Fruit fly (Drosophila melanogaster): Measurements from ENCODE around the gene CG32371.

Gene CG32371

dm6 chr3L:7732141-7732748, 35.9 kb downstream of the CG32371 start, which contains the start of gene CG8492:
TSS of gene CG8492 (minus strand) at chr3L:7732191.
- TF ChIP-seq kay (GFP tag; ENCODE audit: borderline replicate concordance) (no peak), Clk (GFP tag; optimal IDR thresholded peaks at IDR 0.05) (no peak), tj (GFP tag; optimal IDR thresholded peaks at IDR 0.05) (no peak), Hr96 (GFP tag; optimal IDR thresholded peaks at IDR 0.05) (no peak)

- TF ChIP-seq cic (GFP tag; optimal IDR thresholded peaks at IDR 0.05) (no peak), Crg-1 (GFP tag; optimal IDR thresholded peaks at IDR 0.05) (no peak), Mnt (GFP tag; optimal IDR thresholded peaks at IDR 0.05) (no peak), CG12768 (GFP tag; optimal IDR thresholded peaks at IDR 0.05) (no peak), cnc (optimal IDR thresholded peaks at IDR 0.05) (no peak), toe (GFP tag; optimal IDR thresholded peaks at IDR 0.05) (no peak), CG7045 (GFP tag; optimal IDR thresholded peaks at IDR 0.05) (no peak), tj (GFP tag; optimal IDR thresholded peaks at IDR 0.05) (no peak), Hr96 (GFP tag; optimal IDR thresholded peaks at IDR 0.05) (no peak), CG14711 (tag; optimal IDR thresholded peaks at IDR 0.05) (no peak), CG1620 (GFP tag; optimal IDR thresholded peaks at IDR 0.05) (no peak), CG11617 (GFP tag; optimal IDR thresholded peaks at IDR 0.05) (no peak), bab1 (GFP tag; optimal IDR thresholded peaks at IDR 0.05) (no peak), CG33017 (tag; optimal IDR thresholded peaks at IDR 0.05) (no peak), kay (GFP tag; ENCODE audit: borderline replicate concordance) (no peak), ovo (GFP tag; optimal IDR thresholded peaks at IDR 0.05) (no peak), pad (GFP tag; optimal IDR thresholded peaks at IDR 0.05) (no peak), Clk (GFP tag; optimal IDR thresholded peaks at IDR 0.05) (no peak), CG5204 (GFP tag; optimal IDR thresholded peaks at IDR 0.05) (no peak), CG7101 (tag; optimal IDR thresholded peaks at IDR 0.05) (no peak)
Measured at dm6 chr3L:7726690-7727089, 41.5 kb downstream of the CG32371 start.

- TF ChIP-seq bab1 (GFP tag; optimal IDR thresholded peaks at IDR 0.05): peak; percentile 25
- TF ChIP-seq Crg-1 (GFP tag; optimal IDR thresholded peaks at IDR 0.05): no peak
Measured at dm6 chr3L:7726285-7726684, 41.9 kb downstream of the CG32371 start, which contains the start of gene CG7457. TSS of gene CG7457 (minus strand) at chr3L:7726473.

dm6 chr3L:7721527-7721926, 46.6 kb downstream of the CG32371 start:
- peak; percentile 70 for TF ChIP-seq cic (GFP tag; optimal IDR thresholded peaks at IDR 0.05)
- TF ChIP-seq CG11617 (GFP tag; optimal IDR thresholded peaks at IDR 0.05): no peak
- peak; percentile 23 for TF ChIP-seq CG12768 (GFP tag; optimal IDR thresholded peaks at IDR 0.05)
- TF ChIP-seq CG1620 (GFP tag; optimal IDR thresholded peaks at IDR 0.05): no peak
- TF ChIP-seq CG7045 (GFP tag; optimal IDR thresholded peaks at IDR 0.05): no peak
- peak; percentile 4 for TF ChIP-seq CG5204 (GFP tag; optimal IDR thresholded peaks at IDR 0.05)
- TF ChIP-seq bab1 (GFP tag; optimal IDR thresholded peaks at IDR 0.05): no peak
- no peak for TF ChIP-seq pad (GFP tag; optimal IDR thresholded peaks at IDR 0.05)
- TF ChIP-seq tj (GFP tag; optimal IDR thresholded peaks at IDR 0.05): no peak
- TF ChIP-seq CG33017 (tag; optimal IDR thresholded peaks at IDR 0.05): peak; percentile 38
- peak; percentile 14 for TF ChIP-seq CG7101 (tag; optimal IDR thresholded peaks at IDR 0.05)
- peak; percentile 84 for TF ChIP-seq kay (GFP tag; ENCODE audit: borderline replicate concordance)
- TF ChIP-seq Hr96 (GFP tag; optimal IDR thresholded peaks at IDR 0.05): no peak
- TF ChIP-seq cnc (optimal IDR thresholded peaks at IDR 0.05): no peak
- peak; percentile 8 for TF ChIP-seq Clk (GFP tag; optimal IDR thresholded peaks at IDR 0.05)
- no peak for TF ChIP-seq CG14711 (tag; optimal IDR thresholded peaks at IDR 0.05)
- TF ChIP-seq toe (GFP tag; optimal IDR thresholded peaks at IDR 0.05): no peak
- TF ChIP-seq Crg-1 (GFP tag; optimal IDR thresholded peaks at IDR 0.05): no peak
- TF ChIP-seq Mnt (GFP tag; optimal IDR thresholded peaks at IDR 0.05): no peak
- no peak for TF ChIP-seq ovo (GFP tag; optimal IDR thresholded peaks at IDR 0.05)

dm6 chr3L:7719418-7719789, 48.7 kb downstream of the CG32371 start:
- TF ChIP-seq CG7045 (GFP tag; optimal IDR thresholded peaks at IDR 0.05): no peak
- TF ChIP-seq Crg-1 (GFP tag; optimal IDR thresholded peaks at IDR 0.05): no peak
- no peak for TF ChIP-seq Clk (GFP tag; optimal IDR thresholded peaks at IDR 0.05)
- TF ChIP-seq Hr96 (GFP tag; optimal IDR thresholded peaks at IDR 0.05): no peak
- TF ChIP-seq CG7101 (tag; optimal IDR thresholded peaks at IDR 0.05): no peak
- no peak for TF ChIP-seq CG11617 (GFP tag; optimal IDR thresholded peaks at IDR 0.05)
- peak; percentile 97 for TF ChIP-seq kay (GFP tag; ENCODE audit: borderline replicate concordance)
- TF ChIP-seq CG33017 (tag; optimal IDR thresholded peaks at IDR 0.05): no peak
- no peak for TF ChIP-seq bab1 (GFP tag; optimal IDR thresholded peaks at IDR 0.05)
- TF ChIP-seq tj (GFP tag; optimal IDR thresholded peaks at IDR 0.05): peak; percentile 31
- TF ChIP-seq cnc (optimal IDR thresholded peaks at IDR 0.05): no peak
- TF ChIP-seq CG12768 (GFP tag; optimal IDR thresholded peaks at IDR 0.05): peak; percentile 67
- TF ChIP-seq Mnt (GFP tag; optimal IDR thresholded peaks at IDR 0.05): no peak
- TF ChIP-seq CG14711 (tag; optimal IDR thresholded peaks at IDR 0.05): no peak
- TF ChIP-seq cic (GFP tag; optimal IDR thresholded peaks at IDR 0.05): peak; percentile 1
- peak; percentile 56 for TF ChIP-seq CG5204 (GFP tag; optimal IDR thresholded peaks at IDR 0.05)
- no peak for TF ChIP-seq toe (GFP tag; optimal IDR thresholded peaks at IDR 0.05)
- TF ChIP-seq CG1620 (GFP tag; optimal IDR thresholded peaks at IDR 0.05): no peak
- no peak for TF ChIP-seq pad (GFP tag; optimal IDR thresholded peaks at IDR 0.05)
- TF ChIP-seq ovo (GFP tag; optimal IDR thresholded peaks at IDR 0.05): no peak

- TF ChIP-seq CG7045 (GFP tag; optimal IDR thresholded peaks at IDR 0.05) (peak; percentile 88), Mnt (GFP tag; optimal IDR thresholded peaks at IDR 0.05) (peak; percentile 76), toe (GFP tag; optimal IDR thresholded peaks at IDR 0.05) (peak; percentile 80), cnc (optimal IDR thresholded peaks at IDR 0.05) (no peak), ovo (GFP tag; optimal IDR thresholded peaks at IDR 0.05) (peak; percentile 28), Clk (GFP tag; optimal IDR thresholded peaks at IDR 0.05) (peak; percentile 74), CG11617 (GFP tag; optimal IDR thresholded peaks at IDR 0.05) (peak; percentile 91), cic (GFP tag; optimal IDR thresholded peaks at IDR 0.05) (peak; percentile 83), Hr96 (GFP tag; optimal IDR thresholded peaks at IDR 0.05) (peak; percentile 45), CG7101 (tag; optimal IDR thresholded peaks at IDR 0.05) (peak; percentile 93), CG14711 (tag; optimal IDR thresholded peaks at IDR 0.05) (peak; percentile 83), tj (GFP tag; optimal IDR thresholded peaks at IDR 0.05) (peak; percentile 79), pad (GFP tag; optimal IDR thresholded peaks at IDR 0.05) (peak; percentile 75), CG12768 (GFP tag; optimal IDR thresholded peaks at IDR 0.05) (peak; percentile 96), Crg-1 (GFP tag; optimal IDR thresholded peaks at IDR 0.05) (peak; percentile 44), kay (GFP tag; ENCODE audit: borderline replicate concordance) (peak; percentile 97), bab1 (GFP tag; optimal IDR thresholded peaks at IDR 0.05) (peak; percentile 95), CG33017 (tag; optimal IDR thresholded peaks at IDR 0.05) (peak; percentile 94), CG1620 (GFP tag; optimal IDR thresholded peaks at IDR 0.05) (peak; percentile 56), CG5204 (GFP tag; optimal IDR thresholded peaks at IDR 0.05) (peak; percentile 65)
Measured at dm6 chr3L:7718561-7719417, 49.4 kb downstream of the CG32371 start, which contains the start of gene Mcad. TSS of gene Mcad (plus strand) at chr3L:7719350.
